Fruit fly (Drosophila melanogaster) S2 (cell line): ENCODE measurements around the gene nAChRalpha6.

Experiments used
- CG8478 ChIP-seq: fragments of >200 bp; optimal IDR thresholded peaks from 2 replicates; lab custom pipeline; 2018
- CTCF ChIP-seq, 2 experiments: fragments of >200 bp; optimal IDR thresholded peaks; 2 replicates each; lab custom pipeline; 2018

- TF ChIP-seq CTCF (optimal IDR thresholded peaks at IDR 0.05; lab: Kevin White, UChicago) (no peak), CG8478 (lab: Kevin White, UChicago) (no peak)
Measured at dm6 chr2L:9862964-9863363, 23.1 kb downstream of the nAChRalpha6 start.
